Worm (Caenorhabditis elegans): ENCODE data around the gene F58H1.7.

Gene F58H1.7

ce11 chrV:12001747-12002456, 37.3 kb upstream of the F58H1.7 start, which contains the start of gene gcy-33 (continued):
- TF ChIP-seq duxl-1 (tag; optimal IDR thresholded peaks at IDR 0.05; ENCODE audit: poor library complexity) = peak; percentile 93
- peak; percentile 12 for TF ChIP-seq jun-1 (tag; optimal IDR thresholded peaks at IDR 0.05)
- peak; percentile 89 for TF ChIP-seq snpc-1.2 (GFP tag; IDR thresholded peaks at IDR 0.05)
- peak; percentile 20; the same call in 1 of the 2 replicates for TF ChIP-seq lin-29 (GFP tag; IDR thresholded peaks at IDR 0.05)
- TF ChIP-seq T20F7.1 (GFP tag; optimal IDR thresholded peaks at IDR 0.05) = peak; percentile 77
- TF ChIP-seq ceh-62 (tag; optimal IDR thresholded peaks at IDR 0.05) = no peak
- no peak for TF ChIP-seq ces-1 (GFP tag; optimal IDR thresholded peaks at IDR 0.05)
- peak; percentile 83; the same call in 1 of the 2 replicates for TF ChIP-seq nhr-41 (GFP tag; IDR thresholded peaks at IDR 0.05)
- peak; percentile 86 for TF ChIP-seq nhr-48 (tag; optimal IDR thresholded peaks at IDR 0.05)
- peak; percentile 11 to 64 for TF ChIP-seq hif-1 (tag; optimal IDR thresholded peaks at IDR 0.05)
- no peak for TF ChIP-seq R02D3.7 (tag; optimal IDR thresholded peaks at IDR 0.05)
- peak; percentile 73; the same call in 1 of the 2 replicates for TF ChIP-seq dmd-8 (GFP tag; IDR thresholded peaks at IDR 0.05)
- peak; percentile 92 for TF ChIP-seq T26A8.4 (GFP tag; IDR thresholded peaks at IDR 0.05)
- no peak for TF ChIP-seq lin-39 (tag; optimal IDR thresholded peaks at IDR 0.05)
- TF ChIP-seq daf-12 (tag; optimal IDR thresholded peaks at IDR 0.05) = no peak
- TF ChIP-seq dmd-9 (GFP tag; IDR thresholded peaks at IDR 0.05) = peak; percentile 71
- TF ChIP-seq mdl-1 (tag; optimal IDR thresholded peaks at IDR 0.05) = peak; percentile 44 to 79
- TF ChIP-seq F44E2.7 (GFP tag; IDR thresholded peaks at IDR 0.05) = peak; percentile 73; the same call in 1 of the 2 replicates
- peak; percentile 56 for TF ChIP-seq F49E8.2 (tag; optimal IDR thresholded peaks at IDR 0.05; ENCODE audit: borderline replicate concordance)
- TF ChIP-seq mxl-2 (GFP tag; conservative IDR thresholded peaks at IDR 0.05) = peak; percentile 64; the same call in 1 of the 2 replicates
- peak; percentile 66 for TF ChIP-seq lin-13 (GFP tag; optimal IDR thresholded peaks at IDR 0.05)
- TF ChIP-seq zfp-2 (tag; optimal IDR thresholded peaks at IDR 0.05) = peak; percentile 67
- peak; percentile 84 for TF ChIP-seq ztf-7 (tag; optimal IDR thresholded peaks at IDR 0.05)
- TF ChIP-seq spr-1 (tag; optimal IDR thresholded peaks at IDR 0.05) = peak; percentile 75
- peak; percentile 83 for TF ChIP-seq F26F4.8 (GFP tag; conservative IDR thresholded peaks at IDR 0.05)
- TF ChIP-seq cey-2 (tag; optimal IDR thresholded peaks at IDR 0.05; ENCODE audit: borderline replicate concordance, insufficient read depth) = no peak
- TF ChIP-seq nhr-77 (tag; optimal IDR thresholded peaks at IDR 0.05) = peak; percentile 40
- peak; percentile 89 for TF ChIP-seq Y105C5A.15 (GFP tag; IDR thresholded peaks at IDR 0.05)
- TF ChIP-seq nhr-237 (tag; optimal IDR thresholded peaks at IDR 0.05) = no peak
- peak; percentile 77 for TF ChIP-seq tra-1 (GFP tag; IDR thresholded peaks at IDR 0.05)
- TF ChIP-seq mxl-3 (GFP tag; optimal IDR thresholded peaks at IDR 0.05) = peak; percentile 62
- peak; percentile 99 for TF ChIP-seq nhr-28 (tag; optimal IDR thresholded peaks at IDR 0.05)
- TF ChIP-seq gei-8 (GFP tag; optimal IDR thresholded peaks at IDR 0.05) = peak; percentile 92
- peak; percentile 29 to 88 for TF ChIP-seq daf-16 (GFP tag; optimal IDR thresholded peaks at IDR 0.05)
- peak; percentile 92 for TF ChIP-seq daf-16 (tag; optimal IDR thresholded peaks at IDR 0.05)
- TF ChIP-seq nhr-10 (tag; optimal IDR thresholded peaks at IDR 0.05) = peak; percentile 78
- TF ChIP-seq egl-27 (tag; optimal IDR thresholded peaks at IDR 0.05) = peak; percentile 24
- peak; percentile 89 for TF ChIP-seq dmd-6 (GFP tag; IDR thresholded peaks at IDR 0.05)
- TF ChIP-seq daf-8 (GFP tag; IDR thresholded peaks at IDR 0.05) = no peak
- TF ChIP-seq ceh-44 (GFP tag; IDR thresholded peaks at IDR 0.05) = peak; percentile 86
- peak; percentile 63 for TF ChIP-seq unc-130 (GFP tag; optimal IDR thresholded peaks at IDR 0.05)
- TF ChIP-seq unc-62 (GFP tag; optimal IDR thresholded peaks at IDR 0.05 in 1 of 2) = peak in 1 of 2 experiments; percentile 51
- no peak for TF ChIP-seq unc-62 (tag; optimal IDR thresholded peaks at IDR 0.05)
- TF ChIP-seq ZK546.5 (tag; optimal IDR thresholded peaks at IDR 0.05) = no peak
- no peak; the same call in 1 of the 2 replicates for TF ChIP-seq set-16 (GFP tag; IDR thresholded peaks at IDR 0.05)
- peak; percentile 72; the same call in 1 of the 2 replicates for TF ChIP-seq saeg-2 (GFP tag; IDR thresholded peaks at IDR 0.05)
- peak in 1 of 2 experiments; percentile 74 for TF ChIP-seq lsy-2 (tag; optimal IDR thresholded peaks at IDR 0.05)
- TF ChIP-seq Y75B8A.6 (GFP tag; IDR thresholded peaks at IDR 0.05) = peak; percentile 42; the same call in 1 of the 2 replicates
- TF ChIP-seq mes-2 (tag; optimal IDR thresholded peaks at IDR 0.05; ENCODE audit: poor library complexity, severe bottlenecking) = peak; percentile 88
